Worm (Caenorhabditis elegans) whole organism, early embryonic: Measurements from ENCODE around the gene fipr-13.

Experiments
- F13C5.2 ChIP-seq: sonication (generic microtip); optimal IDR thresholded peaks from 2 replicates; lab custom pipeline; 2017; ENCODE audit warnings: mild to moderate bottlenecking, missing genetic modification characterization, inconsistent platforms, missing compliant biosample characterization
- aly-1 ChIP-seq: sonication (generic microtip); optimal IDR thresholded peaks from 2 replicates; lab custom pipeline; 2016; ENCODE audit warnings: missing genetic modification characterization, missing compliant biosample characterization
- hmbx-1 ChIP-seq: sonication (generic microtip); optimal IDR thresholded peaks from 2 replicates; lab custom pipeline; 2016; ENCODE audit warnings: mild to moderate bottlenecking, missing genetic modification characterization, missing compliant biosample characterization
- hnd-1 ChIP-seq: sonication (generic microtip); optimal IDR thresholded peaks from 2 replicates; lab custom pipeline; 2016; ENCODE audit warnings: missing genetic modification characterization, missing compliant biosample characterization
- tbx-11 ChIP-seq: fragments of 200-800 bp; sonication (Bioruptor generic); IDR thresholded peaks from 2 replicates; pipeline ENCODE4 v1.3.6; 2022; ENCODE audit warnings: missing genetic modification characterization, missing compliant biosample characterization

- TF ChIP-seq aly-1 (tag; lab: Kevin White, UChicago) (no peak), F13C5.2 (tag; lab: Kevin White, UChicago) (no peak), hnd-1 (tag; lab: Kevin White, UChicago) (no peak), tbx-11 (no peak), hmbx-1 (tag; lab: Kevin White, UChicago) (no peak)
Observed at ce11 chrV:10036275-10036674, 28.0 kb upstream of the fipr-13 start, which contains the start of gene T06E8.2.
